Fruit fly (Drosophila melanogaster) whole organism, adult: Measurements from ENCODE around the gene CG43219.

Experiments
- CG11617 ChIP-seq: fragments of 200-800 bp; sonication (Bioruptor generic); optimal IDR thresholded peaks from 2 replicates; lab custom pipeline; 2017; ENCODE audit warnings: mild to moderate bottlenecking, missing biosample characterization, missing genetic modification reagents, missing genetic modification characterization
- CG12768 ChIP-seq: fragments of 200-800 bp; sonication (Bioruptor generic); optimal IDR thresholded peaks from 2 replicates; lab custom pipeline; 2017; ENCODE audit warnings: missing biosample characterization, missing genetic modification characterization, mild to moderate bottlenecking, moderate library complexity, missing genetic modification reagents
- CG14711 ChIP-seq: fragments of 200-800 bp; sonication (Bioruptor generic); optimal IDR thresholded peaks from 2 replicates; lab custom pipeline; 2018; ENCODE audit warnings: missing biosample characterization, mild to moderate bottlenecking, missing genetic modification characterization, moderate library complexity
- CG1620 ChIP-seq: fragments of 200-800 bp; sonication (Bioruptor generic); optimal IDR thresholded peaks from 2 replicates; lab custom pipeline; 2016; ENCODE audit warnings: missing biosample characterization, missing genetic modification characterization
- CG33017 ChIP-seq: fragments of 200-800 bp; sonication (Bioruptor generic); optimal IDR thresholded peaks from 2 replicates; lab custom pipeline; 2018; ENCODE audit warnings: missing biosample characterization, mild to moderate bottlenecking, missing genetic modification characterization, moderate library complexity
- CG5204 ChIP-seq: fragments of 200-800 bp; sonication (Bioruptor generic); optimal IDR thresholded peaks from 2 replicates; lab custom pipeline; 2016; ENCODE audit warnings: missing biosample characterization, missing genetic modification characterization
- CG7045 ChIP-seq: fragments of 200-800 bp; sonication (Bioruptor generic); optimal IDR thresholded peaks from 2 replicates; lab custom pipeline; 2017; ENCODE audit warnings: missing biosample characterization, mild to moderate bottlenecking, missing genetic modification characterization
- CG7101 ChIP-seq: fragments of 200-800 bp; sonication (Bioruptor generic); optimal IDR thresholded peaks from 2 replicates; lab custom pipeline; 2018; ENCODE audit warnings: missing biosample characterization, mild to moderate bottlenecking, missing genetic modification characterization, moderate library complexity
- Clk ChIP-seq: fragments of 200-800 bp; sonication (Bioruptor generic); optimal IDR thresholded peaks from 2 replicates; lab custom pipeline; 2017; ENCODE audit warnings: missing biosample characterization, missing genetic modification characterization
- Crg-1 ChIP-seq: fragments of 200-800 bp; sonication (Bioruptor generic); optimal IDR thresholded peaks from 2 replicates; lab custom pipeline; 2016; ENCODE audit warnings: missing biosample characterization, missing genetic modification characterization
- Hr96 ChIP-seq: fragments of 200-800 bp; sonication (Bioruptor generic); optimal IDR thresholded peaks from 2 replicates; lab custom pipeline; 2016; ENCODE audit warnings: missing biosample characterization, missing genetic modification characterization
- Mnt ChIP-seq: fragments of 200-800 bp; sonication (Bioruptor generic); optimal IDR thresholded peaks from 2 replicates; lab custom pipeline; 2016; ENCODE audit warnings: missing biosample characterization, mild to moderate bottlenecking, missing genetic modification characterization
- bab1 ChIP-seq: fragments of 200-800 bp; sonication (Bioruptor generic); optimal IDR thresholded peaks from 3 replicates; lab custom pipeline; 2019; ENCODE audit warnings: missing biosample characterization, mild to moderate bottlenecking, missing genetic modification characterization, moderate library complexity
- cic ChIP-seq: fragments of 200-800 bp; sonication (Bioruptor generic); optimal IDR thresholded peaks from 2 replicates; lab custom pipeline; 2017; ENCODE audit warnings: missing biosample characterization, mild to moderate bottlenecking, missing genetic modification characterization, moderate library complexity
- cnc ChIP-seq, 2 experiments: fragments of >200 bp; optimal IDR thresholded peaks; 2 replicates each; lab custom pipeline; 2017
- kay ChIP-seq: fragments of 200-800 bp; sonication (Bioruptor generic); peaks from one replicate; lab custom pipeline; 2016; ENCODE audit warnings: missing biosample characterization, missing genetic modification characterization, borderline replicate concordance
- ovo ChIP-seq: fragments of 200-800 bp; sonication (Bioruptor generic); optimal IDR thresholded peaks from 2 replicates; lab custom pipeline; 2016; ENCODE audit warnings: missing biosample characterization, missing genetic modification characterization
- pad ChIP-seq: fragments of 200-800 bp; sonication (Bioruptor generic); optimal IDR thresholded peaks from 3 replicates; lab custom pipeline; 2017; ENCODE audit warnings: missing biosample characterization, missing genetic modification characterization, mild to moderate bottlenecking, moderate library complexity, missing genetic modification reagents
- tj ChIP-seq: fragments of 200-800 bp; sonication (Bioruptor generic); optimal IDR thresholded peaks from 3 replicates; lab custom pipeline; 2017; ENCODE audit warnings: missing biosample characterization, mild to moderate bottlenecking, missing genetic modification characterization, moderate library complexity
- toe ChIP-seq: fragments of 200-800 bp; sonication (Bioruptor generic); optimal IDR thresholded peaks from 2 replicates; lab custom pipeline; 2016; ENCODE audit warnings: missing biosample characterization, missing genetic modification characterization

Gene CG43219

DNA sequence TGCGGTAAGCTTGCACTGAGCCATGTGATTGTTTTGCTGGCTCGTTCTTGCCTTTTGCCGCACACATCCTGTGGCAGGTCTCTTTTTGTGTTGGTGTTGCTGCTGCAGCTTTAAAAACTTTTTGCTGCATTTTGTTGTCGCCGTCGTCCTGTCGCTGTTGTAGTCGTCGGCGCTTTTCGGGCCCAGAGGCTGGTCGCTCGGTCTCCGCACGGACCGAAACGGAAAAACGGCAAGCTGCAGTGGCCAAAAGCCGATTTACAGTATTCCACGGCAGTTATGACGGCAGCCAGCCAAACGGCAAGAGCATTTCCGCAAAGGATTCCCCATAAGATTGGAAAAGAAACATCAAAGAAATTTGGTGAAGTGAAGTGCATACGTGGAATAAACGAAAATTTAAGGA lies at the start of gene CG43219:
Gene CG43219 (plus strand): TSS at position 301 of the 400 bp plus-strand sequence.
- TF ChIP-seq cnc (optimal IDR thresholded peaks at IDR 0.05; lab: Kevin White, UChicago) (no peak), toe (GFP tag; lab: Kevin White, UChicago) (no peak), CG1620 (GFP tag; lab: Kevin White, UChicago) (no peak)

- TF ChIP-seq CG5204 (GFP tag; lab: Kevin White, UChicago) (peak; percentile 89), CG11617 (GFP tag; lab: Kevin White, UChicago) (peak; percentile 53), tj (peak; percentile 39), pad (peak; percentile 58), bab1 (GFP tag; lab: Kevin White, UChicago) (peak; percentile 75), CG33017 (tag; lab: Kevin White, UChicago) (peak; percentile 86), cnc (optimal IDR thresholded peaks at IDR 0.05; lab: Kevin White, UChicago) (no peak), Clk (peak; percentile 69), CG14711 (peak; percentile 74), CG7101 (peak; percentile 83), CG1620 (GFP tag; lab: Kevin White, UChicago) (peak; percentile 75), kay (GFP tag; lab: Kevin White, UChicago) (no peak), cic (peak; percentile 77), Hr96 (GFP tag; lab: Kevin White, UChicago) (peak; percentile 89), CG7045 (GFP tag; lab: Kevin White, UChicago) (peak; percentile 88), ovo (peak; percentile 67), toe (GFP tag; lab: Kevin White, UChicago) (peak; percentile 88), CG12768 (peak; percentile 95), Mnt (GFP tag; lab: Kevin White, UChicago) (peak; percentile 81), Crg-1 (GFP tag; lab: Kevin White, UChicago) (peak; percentile 70)
These were observed 48.3 kb upstream of the CG43219 start, which contains the start of gene Ac78C for dm6 chr3L:21171905-21172304. Gene Ac78C (minus strand): TSS chr3L:21171930.

DNA sequence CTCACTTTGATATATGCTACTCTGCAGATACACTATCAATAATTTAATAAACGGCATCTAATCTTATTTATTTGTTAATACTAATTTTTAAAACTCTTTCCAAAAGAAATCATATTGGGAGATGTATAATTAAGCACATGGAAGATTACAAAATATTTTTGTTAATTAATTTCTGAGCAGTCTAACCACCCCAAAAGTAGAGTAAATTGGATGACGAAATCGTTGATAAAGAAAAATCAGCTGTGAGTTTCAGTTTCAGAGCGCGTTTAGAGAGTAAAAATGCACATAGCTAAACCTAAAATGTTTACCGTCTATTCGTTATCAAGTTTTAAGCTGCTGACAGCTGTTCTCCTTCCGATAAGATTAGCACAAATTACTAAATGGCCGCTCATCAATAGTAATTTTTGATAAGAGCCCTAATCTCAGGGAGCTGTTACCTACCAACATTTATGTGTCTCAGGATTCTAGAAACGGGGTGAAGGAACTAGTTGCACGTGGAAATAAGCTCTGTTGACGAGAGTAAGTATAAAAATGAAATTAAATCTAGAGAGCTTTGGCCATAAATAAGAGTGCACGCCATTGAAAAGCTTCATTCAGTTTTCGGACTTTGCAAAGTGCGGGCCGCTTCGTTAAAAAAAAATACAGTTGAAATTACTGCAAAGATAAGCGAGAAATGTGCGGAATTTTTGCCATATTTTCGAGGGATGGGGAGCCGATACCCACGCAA lies 47.5 kb upstream of the CG43219 start, which contains the start of the genes chb and AsnS:
Gene chb (plus strand): TSS at position 327 of the 727 bp plus-strand sequence.
Gene AsnS (plus strand): TSS at position 592 of the 727 bp plus-strand sequence.
- TF ChIP-seq kay (GFP tag; lab: Kevin White, UChicago) = peak; percentile 91
- TF ChIP-seq tj = peak; percentile 86
- TF ChIP-seq CG14711 = peak; percentile 90
- TF ChIP-seq cic = peak; percentile 94
- no peak for TF ChIP-seq Clk
- peak; percentile 93 for TF ChIP-seq bab1 (GFP tag; lab: Kevin White, UChicago)
- TF ChIP-seq CG33017 (tag; lab: Kevin White, UChicago) = peak; percentile 91
- peak; percentile 92 for TF ChIP-seq Mnt (GFP tag; lab: Kevin White, UChicago)
- TF ChIP-seq CG1620 (GFP tag; lab: Kevin White, UChicago) = no peak
- TF ChIP-seq CG7045 (GFP tag; lab: Kevin White, UChicago) = peak; percentile 43
- TF ChIP-seq cnc (optimal IDR thresholded peaks at IDR 0.05; lab: Kevin White, UChicago) = no peak
- TF ChIP-seq pad = no peak
- TF ChIP-seq ovo = peak; percentile 69
- TF ChIP-seq CG5204 (GFP tag; lab: Kevin White, UChicago) = no peak
- peak; percentile 89 for TF ChIP-seq CG7101
- TF ChIP-seq Crg-1 (GFP tag; lab: Kevin White, UChicago) = no peak
- peak; percentile 28 for TF ChIP-seq CG12768
- TF ChIP-seq toe (GFP tag; lab: Kevin White, UChicago) = no peak
- TF ChIP-seq CG11617 (GFP tag; lab: Kevin White, UChicago) = peak; percentile 42
- TF ChIP-seq Hr96 (GFP tag; lab: Kevin White, UChicago) = no peak

dm6 chr3L:21174962-21175361 lies 45.2 kb upstream of the CG43219 start:
- TF ChIP-seq bab1 (GFP tag; lab: Kevin White, UChicago) = no peak
- TF ChIP-seq ovo = no peak
- TF ChIP-seq tj = peak; percentile 83
- TF ChIP-seq kay (GFP tag; lab: Kevin White, UChicago) = no peak
- peak; percentile 54 for TF ChIP-seq cic
- no peak for TF ChIP-seq CG7101
- no peak for TF ChIP-seq CG12768
- no peak for TF ChIP-seq Hr96 (GFP tag; lab: Kevin White, UChicago)
- TF ChIP-seq pad = no peak
- no peak for TF ChIP-seq CG33017 (tag; lab: Kevin White, UChicago)
- TF ChIP-seq CG5204 (GFP tag; lab: Kevin White, UChicago) = no peak

DNA sequence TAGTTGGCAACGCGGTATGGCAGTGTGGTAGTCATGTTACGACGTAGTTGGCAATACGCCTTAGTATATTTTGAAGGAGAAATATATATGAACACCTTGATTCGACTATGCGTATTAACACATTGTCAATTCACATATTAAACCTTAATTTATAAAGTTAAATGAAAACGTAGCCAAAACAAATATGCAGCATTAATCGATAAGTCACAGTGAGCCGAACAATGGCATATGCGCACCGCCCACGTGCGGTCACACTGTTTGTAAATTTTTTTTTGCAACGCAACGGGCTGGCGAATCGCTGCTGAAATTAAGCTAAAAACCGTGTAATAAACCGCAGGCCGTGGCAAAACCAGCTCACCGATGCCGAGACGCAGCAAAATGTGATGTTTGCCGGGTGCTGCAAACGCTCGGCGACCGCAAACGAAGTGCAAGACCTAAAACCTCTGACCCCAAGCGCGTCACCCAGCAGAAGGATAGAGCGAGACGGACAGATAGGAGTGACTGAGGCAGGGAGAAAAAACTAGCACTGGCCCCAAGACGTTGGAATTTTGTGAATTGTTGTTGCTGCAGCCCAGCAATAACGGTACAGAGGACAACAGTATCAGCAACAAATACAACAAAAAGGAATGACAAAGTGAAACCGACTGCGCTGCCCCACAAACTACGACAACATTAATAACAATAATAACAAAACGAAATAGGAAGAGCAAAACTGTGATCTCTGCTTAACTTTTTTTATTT lies 44.5 kb upstream of the CG43219 start:
- peak; percentile 37 for TF ChIP-seq Mnt (GFP tag; lab: Kevin White, UChicago)
- no peak for TF ChIP-seq pad
- TF ChIP-seq bab1 (GFP tag; lab: Kevin White, UChicago) = peak; percentile 18
- TF ChIP-seq cnc (optimal IDR thresholded peaks at IDR 0.05; lab: Kevin White, UChicago) = no peak
- peak; percentile 79 for TF ChIP-seq ovo
- no peak for TF ChIP-seq Clk
- no peak for TF ChIP-seq CG5204 (GFP tag; lab: Kevin White, UChicago)
- peak; percentile 36 for TF ChIP-seq tj
